Worm (Caenorhabditis elegans) whole organism, L1 larva: ENCODE data around the gene arrd-7.

Experiments used
- blmp-1 ChIP-seq: fragments of 150-350 bp; optimal IDR thresholded peaks from 2 replicates; lab custom pipeline; 2014; ENCODE audit warnings: missing biosample characterization, missing genetic modification characterization
- fkh-10 ChIP-seq: sonication (generic microtip); optimal IDR thresholded peaks from 2 replicates; lab custom pipeline; 2017; ENCODE audit warnings: missing biosample characterization, missing genetic modification reagents, missing genetic modification characterization
- nhr-76 ChIP-seq: sonication (generic microtip); optimal IDR thresholded peaks from 2 replicates; lab custom pipeline; 2017; ENCODE audit warnings: missing biosample characterization, missing genetic modification characterization
- skn-1 ChIP-seq: fragments of 150-350 bp; optimal IDR thresholded peaks from 2 replicates; lab custom pipeline; 2014; ENCODE audit warnings: missing biosample characterization, missing genetic modification characterization

- peak; percentile 60 for TF ChIP-seq blmp-1 (tag; lab: Kevin White, UChicago)
- no peak for TF ChIP-seq skn-1 (tag; lab: Kevin White, UChicago)
- TF ChIP-seq nhr-76 (tag; lab: Kevin White, UChicago) = no peak
- TF ChIP-seq fkh-10 (GFP tag; lab: Kevin White, UChicago) = no peak
Measured at ce11 chrII:12050607-12051006, 11.8 kb downstream of the arrd-7 start.
